Worm (Caenorhabditis elegans) whole organism, midembryonic: ENCODE measurements around the gene upb-1.

Experiments used
- T22C8.4 ChIP-seq: fragments of 200-800 bp; sonication (Bioruptor generic); IDR thresholded peaks from 2 replicates; pipeline ENCODE4 v1.3.6; 2022; ENCODE audit warnings: missing genetic modification characterization, missing compliant biosample characterization
- flt-1 ChIP-seq: fragments of 200-800 bp; sonication (Bioruptor generic); IDR thresholded peaks from 2 replicates; pipeline ENCODE4 v1.3.6; 2022; ENCODE audit warnings: missing genetic modification characterization, missing compliant biosample characterization
- med-1 ChIP-seq: sonication (generic microtip); optimal IDR thresholded peaks from 2 replicates; lab custom pipeline; 2017; ENCODE audit warnings: missing genetic modification characterization, mild to moderate bottlenecking, missing compliant biosample characterization, antibody characterized with exemption, missing genetic modification reagents; ENCODE audit not compliant: insufficient read depth
- ref-1 ChIP-seq: fragments of 200-800 bp; sonication (Bioruptor generic); conservative IDR thresholded peaks from 2 replicates; pipeline ENCODE4 v1.3.6; 2022; ENCODE audit warnings: missing genetic modification reagents, missing genetic modification characterization, missing compliant biosample characterization

DNA sequence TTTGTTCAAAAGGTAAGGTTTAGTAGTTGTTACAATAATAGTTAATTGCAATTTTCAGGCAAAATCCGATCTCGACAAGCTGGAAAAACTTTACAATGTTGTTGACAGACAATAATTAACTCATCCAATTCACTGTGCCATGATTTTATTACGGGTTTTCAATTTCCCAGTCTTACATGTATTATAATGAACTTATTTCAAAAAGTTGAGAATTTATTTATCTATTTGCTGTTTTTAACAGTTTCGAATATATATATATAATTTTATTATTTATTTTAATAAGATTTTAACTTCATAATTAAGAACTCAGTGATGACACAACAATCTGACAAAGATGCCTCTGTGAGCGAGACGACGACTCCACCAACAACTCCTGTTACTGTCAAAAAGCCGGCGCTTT lies 43.8 kb downstream of the upb-1 start, which contains the start of gene lelo-1:
- no peak for TF ChIP-seq flt-1 (GFP tag; lab: Robert Waterston, UW)
- no peak for TF ChIP-seq ref-1 (GFP tag; lab: Robert Waterston, UW)
- TF ChIP-seq med-1 (GFP tag; lab: Kevin White, UChicago) = no peak
- no peak for TF ChIP-seq T22C8.4
